Fruit fly (Drosophila melanogaster) whole organism, embryonic: ENCODE measurements around the gene fzy.

Experiments used
- Adf1 ChIP-seq: fragments of 200-800 bp; sonication (Bioruptor generic); IDR thresholded peaks from 2 replicates; pipeline ENCODE4 v1.3.6; 2022; ENCODE audit warnings: missing biosample characterization, missing genetic modification characterization
- Antp ChIP-seq: fragments of 200-800 bp; sonication (Bioruptor generic); optimal IDR thresholded peaks from 3 replicates; lab custom pipeline; 2016; ENCODE audit warnings: missing biosample characterization, missing genetic modification characterization
- Bteb2 ChIP-seq: fragments of 200-800 bp; sonication (Bioruptor generic); optimal IDR thresholded peaks from 2 replicates; lab custom pipeline; 2016; ENCODE audit warnings: missing biosample characterization, missing genetic modification characterization
- CG11093 ChIP-seq: fragments of 200-800 bp; sonication (Bioruptor generic); IDR thresholded peaks from 3 replicates; pipeline ENCODE4 v1.3.6; 2022; ENCODE audit warnings: missing biosample characterization, missing genetic modification characterization
- CG11696 ChIP-seq: fragments of 200-800 bp; sonication (Bioruptor generic); IDR thresholded peaks from 2 replicates; pipeline ENCODE4 v1.3.6; 2022; ENCODE audit warnings: missing biosample characterization, missing genetic modification characterization
- CG12744 ChIP-seq: fragments of 200-800 bp; sonication (Bioruptor generic); optimal IDR thresholded peaks from 2 replicates; lab custom pipeline; 2016; ENCODE audit warnings: missing biosample characterization, missing genetic modification characterization
- CG1603 ChIP-seq: fragments of 200-800 bp; sonication (Bioruptor generic); optimal IDR thresholded peaks from 2 replicates; lab custom pipeline; 2019; ENCODE audit warnings: missing biosample characterization, mild to moderate bottlenecking, missing genetic modification characterization, moderate library complexity
- CG17612 ChIP-seq: fragments of 200-800 bp; sonication (Bioruptor generic); IDR thresholded peaks from 2 replicates; pipeline ENCODE4 v1.3.6; 2022; ENCODE audit warnings: missing biosample characterization, missing genetic modification characterization
- CG31224 ChIP-seq: fragments of 200-800 bp; sonication (Bioruptor generic); IDR thresholded peaks from 2 replicates; pipeline ENCODE4 v1.3.6; 2022; ENCODE audit warnings: missing biosample characterization, missing genetic modification characterization
- CG33213 ChIP-seq: fragments of 200-800 bp; sonication (Bioruptor generic); optimal IDR thresholded peaks from 3 replicates; lab custom pipeline; 2016; ENCODE audit warnings: missing biosample characterization, missing genetic modification characterization
- CG3838 ChIP-seq: fragments of 200-800 bp; sonication (Bioruptor generic); optimal IDR thresholded peaks from 3 replicates; lab custom pipeline; 2016; ENCODE audit warnings: missing biosample characterization, missing genetic modification characterization
- CG8359 ChIP-seq: fragments of 200-800 bp; sonication (Bioruptor generic); optimal IDR thresholded peaks from 2 replicates; lab custom pipeline; 2017; ENCODE audit warnings: missing biosample characterization, mild to moderate bottlenecking, missing genetic modification characterization, borderline replicate concordance
- CoRest ChIP-seq: fragments of 200-800 bp; sonication (Bioruptor generic); optimal IDR thresholded peaks from 3 replicates; lab custom pipeline; 2018; ENCODE audit warnings: missing biosample characterization, mild to moderate bottlenecking, missing genetic modification characterization, moderate library complexity
- Dip3 ChIP-seq: fragments of 200-800 bp; sonication (Bioruptor generic); optimal IDR thresholded peaks from 3 replicates; lab custom pipeline; 2016; ENCODE audit warnings: missing biosample characterization, missing genetic modification characterization
- Fer3 ChIP-seq: fragments of 200-800 bp; sonication (Bioruptor generic); optimal IDR thresholded peaks from 2 replicates; lab custom pipeline; 2018; ENCODE audit warnings: missing biosample characterization, mild to moderate bottlenecking, missing genetic modification characterization, moderate library complexity
- Gsc ChIP-seq: fragments of 200-800 bp; sonication (Bioruptor generic); IDR thresholded peaks from 2 replicates; pipeline ENCODE4 v1.3.6; 2022; ENCODE audit warnings: missing biosample characterization, missing genetic modification characterization
- HLH4C ChIP-seq: fragments of 200-800 bp; sonication (Bioruptor generic); IDR thresholded peaks from 3 replicates; pipeline ENCODE4 v1.3.6; 2022; ENCODE audit warnings: missing biosample characterization, missing genetic modification characterization; ENCODE audit not compliant: partially characterized antibody
- MESR4 ChIP-seq: fragments of 200-800 bp; sonication (Bioruptor generic); optimal IDR thresholded peaks from 2 replicates; lab custom pipeline; 2018; ENCODE audit warnings: missing biosample characterization, mild to moderate bottlenecking, missing genetic modification characterization, moderate library complexity
- Oli ChIP-seq: fragments of 200-800 bp; sonication (Bioruptor generic); optimal IDR thresholded peaks from 2 replicates; lab custom pipeline; 2018; ENCODE audit warnings: missing biosample characterization, mild to moderate bottlenecking, missing genetic modification characterization, moderate library complexity
- Rfx ChIP-seq: fragments of 200-800 bp; sonication (Bioruptor generic); IDR thresholded peaks from 2 replicates; pipeline ENCODE4 v1.3.6; 2022; ENCODE audit warnings: missing biosample characterization, missing genetic modification characterization
- Six4 ChIP-seq: fragments of 200-800 bp; sonication (Bioruptor generic); optimal IDR thresholded peaks from 2 replicates; lab custom pipeline; 2016; ENCODE audit warnings: missing biosample characterization, missing genetic modification characterization
- Stat92E ChIP-seq, 3 experiments: fragments of >200 bp in 2 of 3; fragments of 200-800 bp in 1 of 3; sonication (Bioruptor generic) in 1 of 3; optimal IDR thresholded peaks; 2 replicates each; lab custom pipeline; 2017 to 2019; ENCODE audit warnings: missing biosample characterization in 3 of 3, missing genetic modification characterization in 3 of 3, mild to moderate bottlenecking in 1 of 3, moderate library complexity in 1 of 3
- ara ChIP-seq: fragments of 200-800 bp; sonication (Bioruptor generic); IDR thresholded peaks from 2 replicates; pipeline ENCODE4 v1.3.6; 2022; ENCODE audit warnings: missing biosample characterization, missing genetic modification characterization
- ato ChIP-seq: fragments of 200-800 bp; sonication (Bioruptor generic); IDR thresholded peaks from 2 replicates; pipeline ENCODE4 v1.3.6; 2022; ENCODE audit warnings: missing biosample characterization, missing genetic modification characterization; ENCODE audit not compliant: partially characterized antibody
- chif ChIP-seq, 2 experiments: fragments of 200-800 bp; sonication (Bioruptor generic); optimal IDR thresholded peaks; 3 replicates each; lab custom pipeline; 2016; ENCODE audit warnings: missing biosample characterization in 2 of 2, missing genetic modification characterization in 2 of 2
- dati ChIP-seq: fragments of 200-800 bp; sonication (Bioruptor generic); IDR thresholded peaks from 2 replicates; pipeline ENCODE4 v1.3.6; 2022; ENCODE audit warnings: missing biosample characterization, missing genetic modification characterization
- en ChIP-seq: fragments of 200-800 bp; sonication (Bioruptor generic); optimal IDR thresholded peaks from 2 replicates; lab custom pipeline; 2016; ENCODE audit warnings: missing biosample characterization, missing genetic modification characterization
- exex ChIP-seq: fragments of 200-800 bp; sonication (Bioruptor generic); optimal IDR thresholded peaks from 4 replicates; lab custom pipeline; 2018; ENCODE audit warnings: missing biosample characterization, mild to moderate bottlenecking, missing genetic modification characterization, moderate library complexity
- eyg ChIP-seq: fragments of 200-800 bp; sonication (Bioruptor generic); optimal IDR thresholded peaks from 3 replicates; lab custom pipeline; 2016; ENCODE audit warnings: missing biosample characterization, missing genetic modification characterization
- ftz-f1 ChIP-seq: fragments of 200-800 bp; sonication (Bioruptor generic); optimal IDR thresholded peaks from 2 replicates; lab custom pipeline; 2016; ENCODE audit warnings: missing biosample characterization, missing genetic modification characterization
- gsb ChIP-seq: fragments of 200-800 bp; sonication (Bioruptor generic); IDR thresholded peaks from 2 replicates; pipeline ENCODE4 v1.3.6; 2022; ENCODE audit warnings: missing biosample characterization, missing genetic modification characterization
- hth ChIP-seq: fragments of >200 bp; optimal IDR thresholded peaks from 2 replicates; lab custom pipeline; 2017; ENCODE audit warnings: inconsistent platforms
- jumu ChIP-seq: fragments of 200-800 bp; sonication (Bioruptor generic); optimal IDR thresholded peaks from 3 replicates; lab custom pipeline; 2016; ENCODE audit warnings: missing biosample characterization, missing genetic modification characterization
- kay ChIP-seq: fragments of 200-800 bp; sonication (Bioruptor generic); optimal IDR thresholded peaks from 2 replicates; lab custom pipeline; 2016; ENCODE audit warnings: missing biosample characterization, missing genetic modification characterization
- pb ChIP-seq: fragments of 200-800 bp; sonication (Bioruptor generic); optimal IDR thresholded peaks from 3 replicates; lab custom pipeline; 2016; ENCODE audit warnings: missing biosample characterization, missing genetic modification characterization
- wdn ChIP-seq: fragments of 200-800 bp; sonication (Bioruptor generic); IDR thresholded peaks from 2 replicates; pipeline ENCODE4 v1.3.6; 2022; ENCODE audit warnings: missing biosample characterization, missing genetic modification characterization
- zen ChIP-seq: fragments of 200-800 bp; sonication (Bioruptor generic); optimal IDR thresholded peaks from 3 replicates; lab custom pipeline; 2018; ENCODE audit warnings: missing biosample characterization, mild to moderate bottlenecking, missing genetic modification characterization, moderate library complexity

fzy gene

DNA sequence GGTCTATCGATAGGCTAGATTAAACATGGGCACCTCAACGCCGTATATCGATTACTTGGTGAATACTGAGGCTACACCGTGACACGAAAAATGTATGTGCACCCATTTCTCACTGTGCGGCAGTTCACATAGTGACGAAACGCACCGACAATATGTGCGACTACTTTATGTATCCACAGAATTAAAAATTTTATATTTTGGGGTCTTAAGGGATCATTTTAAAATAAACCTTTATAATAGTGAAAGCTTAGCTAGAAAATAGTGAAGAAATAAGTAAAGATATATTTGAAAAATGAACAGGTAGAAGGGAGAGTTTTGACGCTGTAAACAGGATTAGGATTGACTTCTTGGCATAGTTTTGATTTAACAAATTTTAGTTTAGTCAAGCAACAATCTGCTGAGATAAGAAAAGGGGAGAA is 18.4 kb downstream of the fzy start, which contains the start of gene mRpL4 (continued):
- TF ChIP-seq CG12744 (GFP tag; lab: Kevin White, UChicago): peak; percentile 47
- TF ChIP-seq kay (GFP tag; lab: Kevin White, UChicago): peak; percentile 69
- TF ChIP-seq Dip3: peak; percentile 89
- no peak for TF ChIP-seq hth (lab: Kevin White, UChicago)
- peak; percentile 52; the same call in 1 of the 2 replicates for TF ChIP-seq ara (GFP tag; lab: Robert Waterston, UW)
- peak; percentile 99 for TF ChIP-seq ato (GFP tag; lab: Robert Waterston, UW)
- TF ChIP-seq Oli (tag; lab: Kevin White, UChicago): peak; percentile 17
- peak; percentile 18; the same call in 1 of the 3 replicates for TF ChIP-seq CG11093 (GFP tag; lab: Robert Waterston, UW)
- peak; percentile 97 for TF ChIP-seq HLH4C (GFP tag; lab: Robert Waterston, UW)
- TF ChIP-seq jumu (GFP tag; lab: Kevin White, UChicago): peak; percentile 83
- TF ChIP-seq Antp (GFP tag; lab: Kevin White, UChicago): peak; percentile 88
- no peak for TF ChIP-seq ftz-f1 (GFP tag; lab: Kevin White, UChicago)
- TF ChIP-seq pb (GFP tag; lab: Kevin White, UChicago): peak; percentile 52
- no peak for TF ChIP-seq MESR4
- no peak for TF ChIP-seq eyg (GFP tag; lab: Kevin White, UChicago)
- peak; percentile 54 for TF ChIP-seq Fer3 (tag; lab: Kevin White, UChicago)
- peak; percentile 77 for TF ChIP-seq CG1603 (tag; lab: Kevin White, UChicago)
- no peak for TF ChIP-seq CG8359 (GFP tag; lab: Kevin White, UChicago)
- no peak for TF ChIP-seq dati (GFP tag; lab: Robert Waterston, UW)
- TF ChIP-seq Gsc (GFP tag; lab: Robert Waterston, UW): no peak
- TF ChIP-seq gsb (GFP tag; lab: Robert Waterston, UW): peak; percentile 14; the same call in 1 of the 2 replicates
- TF ChIP-seq exex (tag; lab: Kevin White, UChicago): no peak
- TF ChIP-seq CG11696: 0 out of 2 replicates have a peak, but pooled peaks have one; percentile 19
- TF ChIP-seq CG31224 (GFP tag; lab: Robert Waterston, UW): peak; percentile 66
- TF ChIP-seq CG17612: peak; percentile 31; the same call in 1 of the 2 replicates
- peak; percentile 18; the same call in 1 of the 2 replicates for TF ChIP-seq wdn (GFP tag; lab: Robert Waterston, UW)
- TF ChIP-seq Rfx (GFP tag; lab: Robert Waterston, UW): peak; percentile 81; the same call in 1 of the 2 replicates
- peak; percentile 51 to 73 for TF ChIP-seq chif (GFP tag; optimal IDR thresholded peaks at IDR 0.05; lab: Kevin White, UChicago)
- TF ChIP-seq CG3838 (GFP tag; lab: Kevin White, UChicago): peak; percentile 32

DNA sequence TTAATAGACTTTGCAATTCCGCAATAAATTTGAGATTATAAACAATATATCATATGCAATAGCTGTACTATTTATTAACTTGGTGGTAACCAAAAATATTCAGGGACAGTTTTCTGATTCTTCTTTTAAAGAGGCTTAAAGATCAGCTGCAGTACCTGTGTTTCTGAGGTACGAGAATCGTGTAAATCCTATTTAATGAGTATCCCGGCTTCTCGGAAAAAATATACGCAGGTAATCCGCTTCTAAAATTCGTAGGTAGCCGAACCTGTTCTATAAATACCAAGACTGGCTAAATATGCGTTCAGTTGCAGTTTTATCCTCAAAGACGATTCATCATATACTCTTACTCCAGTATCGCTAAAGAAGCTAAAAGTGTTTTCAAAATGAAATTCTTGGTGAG is 18.9 kb downstream of the fzy start, which contains the start of gene CG4440:
CG4440 (plus strand) TSS at position 301 of the 400 bp plus-strand sequence.
- peak in 1 of 3 experiments; percentile 50 for TF ChIP-seq Stat92E (GFP tag; optimal IDR thresholded peaks at IDR 0.05; lab: Kevin White, UChicago)
- TF ChIP-seq Bteb2 (GFP tag; lab: Kevin White, UChicago): no peak
- peak; percentile 78 for TF ChIP-seq zen (tag; lab: Kevin White, UChicago)

DNA sequence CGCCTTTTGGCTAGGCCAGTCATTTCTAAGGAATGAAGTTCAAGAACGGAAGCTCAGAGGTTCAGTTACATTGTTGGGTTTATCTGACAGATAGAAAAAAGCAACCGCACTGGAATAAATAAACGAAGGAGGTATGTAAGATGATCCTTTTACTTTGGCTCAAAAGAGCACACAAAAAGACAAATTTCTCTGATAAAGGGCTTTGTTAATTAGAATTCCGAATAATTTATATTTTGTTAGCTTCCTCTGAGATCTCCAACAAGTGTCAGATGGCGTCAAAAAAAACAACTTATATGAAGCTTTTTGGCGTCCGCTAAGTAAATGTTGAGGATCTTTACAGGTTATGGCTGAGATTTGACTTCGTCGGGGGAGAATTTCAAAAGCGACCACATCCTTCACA is 27.0 kb downstream of the fzy start, which contains the start of gene CG31817:
CG31817 (minus strand) TSS at position 101 of the 400 bp plus-strand sequence.
- no peak for TF ChIP-seq en (GFP tag; lab: Kevin White, UChicago)
- no peak for TF ChIP-seq Six4 (GFP tag; lab: Kevin White, UChicago)
- no peak for TF ChIP-seq Adf1
- TF ChIP-seq CG33213 (GFP tag; lab: Kevin White, UChicago): no peak
- no peak for TF ChIP-seq CoRest (tag; lab: Kevin White, UChicago)
